Worm (Caenorhabditis elegans) whole organism, young adult: Measurements from ENCODE around the gene F43G6.17.

Experiments
- D2030.7 ChIP-seq: fragments of 200-800 bp; sonication (Bioruptor generic); IDR thresholded peaks from 2 replicates; pipeline ENCODE4 v1.3.6; 2022; ENCODE audit warnings: missing genetic modification reagents, missing genetic modification characterization, missing compliant biosample characterization
- F23B12.7 ChIP-seq: sonication (generic microtip); optimal IDR thresholded peaks from 2 replicates; lab custom pipeline; 2017; ENCODE audit warnings: missing genetic modification characterization, mild to moderate bottlenecking, missing compliant biosample characterization, antibody characterized with exemption, moderate library complexity; ENCODE audit not compliant: insufficient read depth
- F33H1.4 ChIP-seq: fragments of 200-800 bp; sonication (Bioruptor generic); IDR thresholded peaks from 2 replicates; pipeline ENCODE4 v1.3.6; 2022; ENCODE audit warnings: missing genetic modification reagents, missing genetic modification characterization, missing compliant biosample characterization
- F37B4.10 ChIP-seq: fragments of 200-800 bp; sonication (Bioruptor generic); IDR thresholded peaks from 2 replicates; pipeline ENCODE4 v1.3.6; 2022; ENCODE audit warnings: missing genetic modification characterization, missing compliant biosample characterization
- F49E8.2 ChIP-seq: sonication (generic microtip); optimal IDR thresholded peaks from 3 replicates; lab custom pipeline; 2017; ENCODE audit warnings: missing genetic modification characterization, mild to moderate bottlenecking, missing compliant biosample characterization, antibody characterized with exemption, moderate library complexity; ENCODE audit not compliant: insufficient read depth
- F57C9.4 ChIP-seq: sonication (generic microtip); optimal IDR thresholded peaks from 2 replicates; lab custom pipeline; 2017; ENCODE audit warnings: mild to moderate bottlenecking, missing genetic modification characterization, missing compliant biosample characterization
- K12H6.12 ChIP-seq: fragments of 200-800 bp; sonication (Bioruptor generic); optimal IDR thresholded peaks from 2 replicates; lab custom pipeline; 2018; ENCODE audit warnings: mild to moderate bottlenecking, missing genetic modification characterization, missing compliant biosample characterization
- Y79H2A.3 ChIP-seq: fragments of 200-800 bp; sonication (Bioruptor generic); conservative IDR thresholded peaks from 2 replicates; pipeline ENCODE4 v1.3.6; 2022; ENCODE audit warnings: missing genetic modification reagents, missing genetic modification characterization, missing compliant biosample characterization
- akir-1 ChIP-seq: fragments of 200-800 bp; sonication (Bioruptor generic); optimal IDR thresholded peaks from 2 replicates; lab custom pipeline; 2018; ENCODE audit warnings: mild to moderate bottlenecking, missing genetic modification characterization, moderate library complexity, missing compliant biosample characterization
- aptf-2 ChIP-seq: fragments of 200-800 bp; sonication (Bioruptor generic); conservative IDR thresholded peaks from 2 replicates; pipeline ENCODE4 v1.3.6; 2022; ENCODE audit warnings: missing genetic modification reagents, missing genetic modification characterization, missing compliant biosample characterization
- attf-6 ChIP-seq: fragments of 200-800 bp; sonication (Bioruptor generic); IDR thresholded peaks from 2 replicates; pipeline ENCODE4 v1.3.6; 2022; ENCODE audit warnings: missing genetic modification reagents, missing genetic modification characterization, missing compliant biosample characterization
- cebp-1 ChIP-seq, 2 experiments: fragments of 200-800 bp in 1 of 2; sonication (Bioruptor generic) in 1 of 2; sonication (generic microtip) in 1 of 2; IDR thresholded peaks in 1 of 2; optimal IDR thresholded peaks in 1 of 2; 2 replicates each; pipeline versions ENCODE4 v1.3.6 to Lab custom; 2017 to 2022; ENCODE audit warnings: missing compliant biosample characterization in 2 of 2, missing genetic modification characterization in 2 of 2, mild to moderate bottlenecking in 1 of 2, missing genetic modification reagents in 1 of 2, moderate library complexity in 1 of 2
- ceh-79 ChIP-seq: sonication (generic microtip); optimal IDR thresholded peaks from 2 replicates; lab custom pipeline; 2017; ENCODE audit warnings: mild to moderate bottlenecking, missing genetic modification characterization, missing compliant biosample characterization
- dox-1 ChIP-seq: fragments of 200-800 bp; sonication (Bioruptor generic); IDR thresholded peaks from 2 replicates; pipeline ENCODE4 v1.3.6; 2022; ENCODE audit warnings: missing genetic modification reagents, missing genetic modification characterization, missing compliant biosample characterization
- dpff-1 ChIP-seq: sonication (generic microtip); optimal IDR thresholded peaks from 2 replicates; lab custom pipeline; 2017; ENCODE audit warnings: mild to moderate bottlenecking, missing genetic modification characterization, missing compliant biosample characterization
- dpl-1 ChIP-seq: fragments of 150-350 bp; optimal IDR thresholded peaks from 2 replicates; lab custom pipeline; 2014; ENCODE audit warnings: missing biosample characterization, missing genetic modification reagents, missing genetic modification characterization
- efl-1 ChIP-seq: fragments of 150-350 bp; optimal IDR thresholded peaks from 2 replicates; lab custom pipeline; 2014; ENCODE audit warnings: missing biosample characterization, missing genetic modification reagents, missing genetic modification characterization
- egrh-3 ChIP-seq: fragments of 200-800 bp; sonication (Bioruptor generic); IDR thresholded peaks from 2 replicates; pipeline ENCODE4 v1.3.6; 2022; ENCODE audit warnings: missing genetic modification reagents, missing genetic modification characterization, missing compliant biosample characterization
- fkh-3 ChIP-seq: sonication (generic microtip); optimal IDR thresholded peaks from 2 replicates; lab custom pipeline; 2016; ENCODE audit warnings: mild to moderate bottlenecking, missing genetic modification characterization, missing compliant biosample characterization
- gei-17 ChIP-seq: fragments of 200-800 bp; sonication (Bioruptor generic); optimal IDR thresholded peaks from 2 replicates; lab custom pipeline; 2018; ENCODE audit warnings: mild to moderate bottlenecking, missing genetic modification characterization, missing compliant biosample characterization
- him-1 ChIP-seq: sonication (generic microtip); optimal IDR thresholded peaks from 2 replicates; lab custom pipeline; 2016; ENCODE audit warnings: missing genotype, missing genetic modification reagents, missing genetic modification characterization, missing compliant biosample characterization
- hrde-1 ChIP-seq: sonication (generic microtip); optimal IDR thresholded peaks from 2 replicates; lab custom pipeline; 2016; ENCODE audit warnings: missing genetic modification characterization, mild to moderate bottlenecking, missing compliant biosample characterization, moderate library complexity, missing genotype, missing genetic modification reagents, borderline replicate concordance
- hsf-1 ChIP-seq: fragments of 200-800 bp; sonication (Bioruptor generic); IDR thresholded peaks from 2 replicates; pipeline ENCODE4 v1.3.6; 2022; ENCODE audit warnings: missing genetic modification reagents, missing genetic modification characterization, missing compliant biosample characterization
- lag-1 ChIP-seq: fragments of 200-800 bp; sonication (Bioruptor generic); IDR thresholded peaks from 2 replicates; pipeline ENCODE4 v1.3.6; 2022; ENCODE audit warnings: missing genetic modification reagents, missing genetic modification characterization, missing compliant biosample characterization
- let-607 ChIP-seq, 2 experiments: fragments of 200-800 bp in 1 of 2; sonication (Bioruptor generic) in 1 of 2; sonication (generic microtip) in 1 of 2; optimal IDR thresholded peaks; 2 replicates each; lab custom pipeline; 2016 to 2018; ENCODE audit warnings: mild to moderate bottlenecking in 2 of 2, missing compliant biosample characterization in 2 of 2, missing genetic modification characterization in 2 of 2, moderate library complexity in 2 of 2, missing genotype in 1 of 2
- lin-26 ChIP-seq: fragments of 200-800 bp; sonication (Bioruptor generic); IDR thresholded peaks from 2 replicates; pipeline ENCODE4 v1.3.6; 2022; ENCODE audit warnings: missing genetic modification reagents, missing genetic modification characterization, missing compliant biosample characterization
- lir-1 ChIP-seq: fragments of 200-800 bp; sonication (Bioruptor generic); conservative IDR thresholded peaks from 2 replicates; pipeline ENCODE4 v1.3.6; 2022; ENCODE audit warnings: missing genetic modification reagents, missing genetic modification characterization, missing compliant biosample characterization
- madf-6 ChIP-seq: fragments of 200-800 bp; sonication (Bioruptor generic); IDR thresholded peaks from 2 replicates; pipeline ENCODE4 v1.3.6; 2022; ENCODE audit warnings: missing genetic modification reagents, missing genetic modification characterization, missing compliant biosample characterization
- madf-8 ChIP-seq: fragments of 200-800 bp; sonication (Bioruptor generic); conservative IDR thresholded peaks from 2 replicates; pipeline ENCODE4 v1.3.6; 2022; ENCODE audit warnings: missing genetic modification reagents, missing genetic modification characterization, missing compliant biosample characterization
- mel-28 ChIP-seq: sonication (generic microtip); optimal IDR thresholded peaks from 2 replicates; lab custom pipeline; 2016; ENCODE audit warnings: borderline replicate concordance, mild to moderate bottlenecking, missing genetic modification characterization, missing compliant biosample characterization
- nfya-1 ChIP-seq: sonication (generic microtip); optimal IDR thresholded peaks from 2 replicates; lab custom pipeline; 2017; ENCODE audit warnings: antibody characterized with exemption, missing compliant biosample characterization, missing genetic modification characterization, borderline replicate concordance; ENCODE audit not compliant: insufficient read depth
- pbrm-1 ChIP-seq: fragments of 200-800 bp; sonication (Bioruptor generic); IDR thresholded peaks from 2 replicates; pipeline ENCODE4 v1.3.6; 2022; ENCODE audit warnings: missing genetic modification reagents, missing genetic modification characterization, missing compliant biosample characterization
- pha-4 ChIP-seq: fragments of 150-350 bp; sonication (generic microtip); optimal IDR thresholded peaks from 2 replicates; lab custom pipeline; 2014; ENCODE audit warnings: missing biosample characterization, missing genetic modification reagents, missing genetic modification characterization
- rpc-1 ChIP-seq, 2 experiments: fragments of 150-350 bp in 1 of 2; sonication (generic microtip) in 1 of 2; optimal IDR thresholded peaks; 2 replicates each; lab custom pipeline; 2014 to 2018; ENCODE audit warnings: missing biosample characterization in 1 of 2, missing genetic modification characterization in 1 of 2, missing genetic modification reagents in 1 of 2, missing genotype in 1 of 2
- sdz-38 ChIP-seq: sonication (generic microtip); optimal IDR thresholded peaks from 2 replicates; lab custom pipeline; 2016; ENCODE audit warnings: missing genotype, missing genetic modification characterization, missing compliant biosample characterization
- snpc-1.1 ChIP-seq: sonication (generic microtip); optimal IDR thresholded peaks from 2 replicates; lab custom pipeline; 2017; ENCODE audit warnings: missing genetic modification characterization, mild to moderate bottlenecking, missing compliant biosample characterization, antibody characterized with exemption, moderate library complexity, missing genotype, missing genetic modification reagents; ENCODE audit not compliant: insufficient read depth
- snpc-1.3 ChIP-seq: sonication (generic microtip); optimal IDR thresholded peaks from 2 replicates; lab custom pipeline; 2017; ENCODE audit warnings: missing genetic modification characterization, mild to moderate bottlenecking, missing compliant biosample characterization, antibody characterized with exemption, moderate library complexity, missing genotype, missing genetic modification reagents; ENCODE audit not compliant: insufficient read depth
- tbx-9 ChIP-seq: sonication (generic microtip); optimal IDR thresholded peaks from 2 replicates; lab custom pipeline; 2016; ENCODE audit warnings: borderline replicate concordance, missing genetic modification characterization, inconsistent platforms, missing compliant biosample characterization
- unc-130 ChIP-seq: sonication (generic microtip); optimal IDR thresholded peaks from 2 replicates; lab custom pipeline; 2016; ENCODE audit warnings: missing genetic modification reagents, missing genetic modification characterization, missing compliant biosample characterization
- unc-62 ChIP-seq: fragments of 150-350 bp; optimal IDR thresholded peaks from 2 replicates; lab custom pipeline; 2014; ENCODE audit warnings: missing biosample characterization, missing genetic modification reagents, missing genetic modification characterization
- xnd-1 ChIP-seq: sonication (generic microtip); optimal IDR thresholded peaks from 2 replicates; lab custom pipeline; 2016; ENCODE audit warnings: missing genotype, missing genetic modification reagents, missing genetic modification characterization, missing compliant biosample characterization
- ztf-18 ChIP-seq: sonication (generic microtip); optimal IDR thresholded peaks from 2 replicates; lab custom pipeline; 2016; ENCODE audit warnings: missing genotype, mild to moderate bottlenecking, missing genetic modification characterization, missing compliant biosample characterization
- ztf-26 ChIP-seq: sonication (generic microtip); optimal IDR thresholded peaks from 2 replicates; lab custom pipeline; 2017; ENCODE audit warnings: missing genetic modification characterization, missing compliant biosample characterization

F43G6.17 gene

ce11 chrII:11806256-11806655 is 3.7 kb downstream of the F43G6.17 start, which contains the start of gene jmjd-1.1:
Gene jmjd-1.1 (plus strand): TSS chrII:11806556.
- no peak for TF ChIP-seq tbx-9 (tag; lab: Kevin White, UChicago)
- TF ChIP-seq Y79H2A.3 (GFP tag; lab: Robert Waterston, UW) = no peak
- no peak for TF ChIP-seq lir-1 (GFP tag; lab: Robert Waterston, UW)
- no peak for TF ChIP-seq F23B12.7 (tag; lab: Kevin White, UChicago)
- no peak for TF ChIP-seq attf-6 (GFP tag; lab: Robert Waterston, UW)
- no peak for TF ChIP-seq akir-1 (GFP tag; lab: Kevin White, UChicago)
- no peak for TF ChIP-seq gei-17 (GFP tag; lab: Kevin White, UChicago)
- no peak for TF ChIP-seq egrh-3 (GFP tag; lab: Robert Waterston, UW)
- TF ChIP-seq aptf-2 = no peak

- no peak for TF ChIP-seq lag-1
- no peak for TF ChIP-seq pbrm-1 (GFP tag; lab: Robert Waterston, UW)
- no peak for TF ChIP-seq D2030.7 (GFP tag; lab: Robert Waterston, UW)
- TF ChIP-seq let-607 (tag; optimal IDR thresholded peaks at IDR 0.05; lab: Kevin White, UChicago) = no peak
- peak; percentile 98 for TF ChIP-seq aptf-2
- TF ChIP-seq him-1 (tag; lab: Kevin White, UChicago) = no peak
- TF ChIP-seq dox-1 (GFP tag; lab: Robert Waterston, UW) = no peak
- TF ChIP-seq F49E8.2 (tag; lab: Kevin White, UChicago) = no peak
- no peak for TF ChIP-seq snpc-1.1
- no peak for TF ChIP-seq mel-28 (tag; lab: Kevin White, UChicago)
- TF ChIP-seq nfya-1 (tag; lab: Kevin White, UChicago) = no peak
- TF ChIP-seq madf-8 (GFP tag; lab: Robert Waterston, UW) = peak; percentile 49
- no peak for TF ChIP-seq F33H1.4 (GFP tag; lab: Robert Waterston, UW)
- TF ChIP-seq F37B4.10 = no peak
- TF ChIP-seq ceh-79 (tag; lab: Kevin White, UChicago) = no peak
- TF ChIP-seq efl-1 = peak; percentile 74
- TF ChIP-seq snpc-1.3 (tag; lab: Kevin White, UChicago) = no peak
- no peak for TF ChIP-seq ztf-18
- TF ChIP-seq dpff-1 (tag; lab: Kevin White, UChicago) = no peak
- TF ChIP-seq unc-62 (GFP tag; lab: Kevin White, UChicago) = no peak
- TF ChIP-seq dpl-1 (GFP tag; lab: Kevin White, UChicago) = peak; percentile 13
- TF ChIP-seq K12H6.12 (tag; lab: Kevin White, UChicago) = no peak
- no peak for TF ChIP-seq pha-4 (tag; lab: Kevin White, UChicago)
- no peak for TF ChIP-seq rpc-1 (optimal IDR thresholded peaks at IDR 0.05; lab: Kevin White, UChicago)
- no peak for TF ChIP-seq rpc-1 (tag; optimal IDR thresholded peaks at IDR 0.05; lab: Kevin White, UChicago)
- no peak for TF ChIP-seq sdz-38
- peak; percentile 86 for TF ChIP-seq madf-6 (GFP tag; lab: Robert Waterston, UW)
These were observed 6.4 kb downstream of the F43G6.17 start, which contains the start of gene F43G6.10 for ce11 chrII:11808979-11809378. Gene F43G6.10 (plus strand): TSS chrII:11809349.

- TF ChIP-seq mel-28 (tag; lab: Kevin White, UChicago) (no peak), hrde-1 (tag; lab: Kevin White, UChicago) (no peak), xnd-1 (peak; percentile 10), fkh-3 (tag; lab: Kevin White, UChicago) (no peak), pbrm-1 (GFP tag; lab: Robert Waterston, UW) (no peak), madf-6 (GFP tag; lab: Robert Waterston, UW) (peak; percentile 78), F23B12.7 (tag; lab: Kevin White, UChicago) (no peak), unc-130 (GFP tag; lab: Kevin White, UChicago) (no peak), F57C9.4 (tag; lab: Kevin White, UChicago) (no peak), madf-8 (GFP tag; lab: Robert Waterston, UW) (peak; percentile 66), cebp-1 (GFP tag; IDR thresholded peaks at IDR 0.05; lab: Robert Waterston, UW) (no peak), cebp-1 (tag; optimal IDR thresholded peaks at IDR 0.05; lab: Kevin White, UChicago) (no peak), ztf-26 (tag; lab: Kevin White, UChicago) (no peak), lin-26 (GFP tag; lab: Robert Waterston, UW) (no peak), D2030.7 (GFP tag; lab: Robert Waterston, UW) (no peak), hsf-1 (no peak), lir-1 (GFP tag; lab: Robert Waterston, UW) (no peak), efl-1 (peak; percentile 68), akir-1 (GFP tag; lab: Kevin White, UChicago) (no peak)
These were observed 7.9 kb downstream of the F43G6.17 start, which contains the start of gene F43G6.7 for ce11 chrII:11810436-11810835. Gene F43G6.7 (plus strand): TSS chrII:11810790.
